Worm (Caenorhabditis elegans): ENCODE results near the gene C05C9.1.
A peak's percentile ranks its signal among the peaks of the same experiment; 100 is the strongest.

The C05C9.1 gene

DNA sequence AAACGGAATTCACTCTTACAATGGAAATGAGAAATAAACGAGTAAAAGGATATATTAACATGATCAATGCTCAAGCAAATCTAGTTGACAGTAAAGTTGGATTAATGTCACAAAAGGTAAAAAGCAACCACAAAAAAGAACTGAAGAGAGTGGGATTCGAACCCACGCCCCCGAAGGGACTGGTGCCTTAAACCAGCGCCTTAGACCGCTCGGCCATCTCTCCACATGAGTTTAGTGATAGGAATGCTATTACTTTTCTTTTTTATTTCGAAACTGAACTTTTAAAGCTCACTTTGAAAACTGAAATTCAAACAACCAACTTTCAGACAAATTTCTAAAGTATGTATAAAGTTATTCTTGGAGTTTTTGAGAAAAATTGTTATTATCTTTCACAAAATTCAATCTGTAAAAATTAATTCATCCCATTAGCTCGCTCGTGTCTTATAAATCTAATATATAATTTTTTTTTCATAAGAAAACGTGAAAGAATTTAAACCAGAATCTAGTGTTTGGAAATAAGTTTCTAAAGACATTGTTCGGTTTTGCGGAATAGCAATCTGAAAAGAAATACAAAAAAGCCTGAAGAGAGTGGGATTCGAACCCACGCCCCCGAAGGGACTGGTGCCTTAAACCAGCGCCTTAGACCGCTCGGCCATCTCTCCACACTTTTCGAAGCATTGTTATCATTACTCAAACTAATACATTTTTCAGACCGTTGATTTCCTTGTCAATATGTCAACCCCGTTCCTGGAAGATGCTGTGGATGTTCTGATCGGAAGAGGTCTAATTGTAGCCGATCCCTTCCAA lies 2.3 kb downstream of the C05C9.1 start (continued):
- TF ChIP-seq Y56A3A.18 (GFP tag; IDR thresholded peaks at IDR 0.05) (peak; percentile 62; the same call in 1 of the 2 replicates), let-526 (GFP tag; IDR thresholded peaks at IDR 0.05) (no peak), B0336.3 (GFP tag; IDR thresholded peaks at IDR 0.05) (no peak), dox-1 (GFP tag; IDR thresholded peaks at IDR 0.05) (peak; percentile 42; the same call in 1 of the 2 replicates), nhr-90 (tag; optimal IDR thresholded peaks at IDR 0.05) (peak; percentile 62), ztf-28 (GFP tag; IDR thresholded peaks at IDR 0.05) (0 out of 2 replicates have a peak, but pooled peaks have one; percentile 32), T07F8.4 (tag; optimal IDR thresholded peaks at IDR 0.05) (peak; percentile 46), die-1 (tag; optimal IDR thresholded peaks at IDR 0.05) (peak; percentile 64), madf-3 (GFP tag; IDR thresholded peaks at IDR 0.05) (0 out of 2 replicates have a peak, but pooled peaks have one; percentile 65), ztf-18 (tag; optimal IDR thresholded peaks at IDR 0.05) (peak; percentile 52), pbrm-1 (GFP tag; IDR thresholded peaks at IDR 0.05) (peak; percentile 80), Y53F4B.3 (GFP tag; IDR thresholded peaks at IDR 0.05) (0 out of 2 replicates have a peak, but pooled peaks have one; percentile 21), hmg-20 (GFP tag; IDR thresholded peaks at IDR 0.05) (no peak), zim-3 (tag; optimal IDR thresholded peaks at IDR 0.05) (peak; percentile 18), sea-2 (GFP tag; IDR thresholded peaks at IDR 0.05) (no peak), D2030.7 (GFP tag; IDR thresholded peaks at IDR 0.05) (peak; percentile 78), Y79H2A.3 (GFP tag; conservative IDR thresholded peaks at IDR 0.05) (no peak), ZK185.1 (tag; optimal IDR thresholded peaks at IDR 0.05; ENCODE audit: poor library complexity, severe bottlenecking) (peak; percentile 66), nfyb-1 (GFP tag; IDR thresholded peaks at IDR 0.05) (0 out of 2 replicates have a peak, but pooled peaks have one; percentile 12), mes-4 (tag; optimal IDR thresholded peaks at IDR 0.05) (peak; percentile 34), mxl-1 (tag; optimal IDR thresholded peaks at IDR 0.05) (peak; percentile 40), F55B11.4 (tag; optimal IDR thresholded peaks at IDR 0.05; ENCODE audit: borderline replicate concordance, insufficient read depth) (no peak)

DNA sequence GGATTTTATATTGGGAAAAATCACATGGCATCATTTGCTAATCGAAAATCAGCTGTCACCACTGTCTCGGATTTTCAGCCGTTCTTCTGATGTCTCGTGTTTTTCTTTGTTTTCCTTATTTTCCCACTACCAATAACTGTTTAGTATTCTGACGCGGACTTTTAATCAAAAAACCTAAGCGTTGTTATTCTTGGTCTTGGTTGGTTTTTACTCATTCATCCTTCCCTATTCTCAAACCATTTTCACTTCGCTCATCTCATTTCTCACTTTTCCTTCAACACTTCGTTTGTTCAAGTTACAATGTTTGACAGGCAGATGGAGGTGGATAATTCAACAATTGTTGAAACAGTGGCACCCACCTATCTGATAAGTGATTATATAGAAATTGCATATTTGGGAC lies 18.0 kb downstream of the C05C9.1 start, which contains the start of gene gnrr-6:
TSS of gene gnrr-6 (plus strand) at position 301 of the 400 bp plus-strand sequence.
- TF ChIP-seq Y53G8AR.9 (GFP tag; conservative IDR thresholded peaks at IDR 0.05) (no peak), Y53F4B.3 (GFP tag; IDR thresholded peaks at IDR 0.05) (no peak), ceh-91 (GFP tag; IDR thresholded peaks at IDR 0.05) (no peak), madf-10 (tag; optimal IDR thresholded peaks at IDR 0.05) (no peak), hmg-1.2 (GFP tag; IDR thresholded peaks at IDR 0.05) (no peak), sea-2 (GFP tag; IDR thresholded peaks at IDR 0.05) (no peak), ets-4 (GFP tag; optimal IDR thresholded peaks at IDR 0.05) (no peak), ztf-25 (GFP tag; IDR thresholded peaks at IDR 0.05) (no peak)

DNA sequence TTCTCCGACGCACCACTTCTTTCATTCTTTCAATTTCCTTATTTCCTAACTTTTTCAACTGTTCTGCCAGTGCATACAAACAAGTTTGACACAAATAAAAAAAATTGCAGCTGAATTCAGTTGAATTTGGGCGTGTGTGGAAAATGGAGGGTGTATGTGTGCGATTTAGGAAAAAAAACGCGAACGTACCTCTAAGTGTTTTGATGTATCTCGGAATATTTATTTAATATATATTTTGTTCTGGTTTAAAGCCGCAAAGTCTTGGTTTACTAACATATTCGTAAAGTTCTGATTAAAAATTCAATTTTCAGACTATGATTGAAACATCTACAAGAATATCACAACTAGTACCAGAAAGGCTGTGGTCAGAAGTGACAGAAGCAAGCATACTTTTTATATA lies 24.9 kb downstream of the C05C9.1 start, which contains the start of gene gnrr-7:
TSS of gene gnrr-7 (plus strand) at position 301 of the 400 bp plus-strand sequence.
- TF ChIP-seq hsf-1 (GFP tag; IDR thresholded peaks at IDR 0.05) (no peak), hlh-26 (GFP tag; conservative IDR thresholded peaks at IDR 0.05) (no peak), mel-28 (tag; optimal IDR thresholded peaks at IDR 0.05; ENCODE audit: borderline replicate concordance) (no peak), attf-6 (GFP tag; IDR thresholded peaks at IDR 0.05) (no peak), cebp-2 (GFP tag; IDR thresholded peaks at IDR 0.05) (no peak), nhr-120 (GFP tag; IDR thresholded peaks at IDR 0.05) (no peak), sdz-38 (tag; optimal IDR thresholded peaks at IDR 0.05) (no peak), rcor-1 (GFP tag; IDR thresholded peaks at IDR 0.05) (no peak), C17E4.6 (GFP tag; IDR thresholded peaks at IDR 0.05) (no peak), tbp1 (GFP tag; optimal IDR thresholded peaks at IDR 0.05) (no peak), bed-1 (GFP tag; IDR thresholded peaks at IDR 0.05) (no peak), lin-35 (GFP tag; optimal IDR thresholded peaks at IDR 0.05) (no peak), F55B11.4 (tag; optimal IDR thresholded peaks at IDR 0.05; ENCODE audit: borderline replicate concordance, insufficient read depth) (no peak), tlf-1 (GFP tag; optimal IDR thresholded peaks at IDR 0.05) (no peak), madf-10 (tag; optimal IDR thresholded peaks at IDR 0.05) (no peak), F22D6.2 (tag; optimal IDR thresholded peaks at IDR 0.05) (no peak), sptf-2 (GFP tag; optimal IDR thresholded peaks at IDR 0.05) (no peak), lin-26 (GFP tag; IDR thresholded peaks at IDR 0.05) (no peak), Y56A3A.18 (GFP tag; IDR thresholded peaks at IDR 0.05) (no peak)
